Fruit fly (Drosophila melanogaster): ENCODE results near the gene Pldn.

The Pldn gene

DNA sequence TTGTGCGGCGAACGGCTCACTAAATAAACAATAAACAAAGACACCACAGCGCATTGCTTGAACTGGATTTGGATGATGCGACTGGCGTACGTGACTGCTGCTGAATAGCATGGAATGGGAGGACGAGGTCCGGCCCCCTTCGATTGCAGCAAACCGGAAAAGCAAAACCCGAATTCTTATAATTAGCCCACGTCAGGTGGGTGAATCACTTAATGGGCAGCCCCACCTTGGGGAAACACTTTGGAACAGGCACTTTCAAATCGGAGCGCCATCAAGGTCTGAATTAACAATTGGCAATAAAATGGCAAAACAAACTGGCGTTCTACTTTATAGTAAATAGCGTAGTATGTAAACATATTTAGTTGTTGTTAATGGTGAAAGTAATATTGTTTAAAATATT is 4.6 kb upstream of the Pldn start:
- TF ChIP-seq Eip74EF (GFP tag; optimal IDR thresholded peaks at IDR 0.05) (peak in 1 of 2 experiments; percentile 94), gem (tag; optimal IDR thresholded peaks at IDR 0.05) (no peak), CG16815 (GFP tag; optimal IDR thresholded peaks at IDR 0.05) (no peak), rib (GFP tag; IDR thresholded peaks at IDR 0.05) (peak; percentile 48; the same call in 1 of the 2 replicates)

DNA sequence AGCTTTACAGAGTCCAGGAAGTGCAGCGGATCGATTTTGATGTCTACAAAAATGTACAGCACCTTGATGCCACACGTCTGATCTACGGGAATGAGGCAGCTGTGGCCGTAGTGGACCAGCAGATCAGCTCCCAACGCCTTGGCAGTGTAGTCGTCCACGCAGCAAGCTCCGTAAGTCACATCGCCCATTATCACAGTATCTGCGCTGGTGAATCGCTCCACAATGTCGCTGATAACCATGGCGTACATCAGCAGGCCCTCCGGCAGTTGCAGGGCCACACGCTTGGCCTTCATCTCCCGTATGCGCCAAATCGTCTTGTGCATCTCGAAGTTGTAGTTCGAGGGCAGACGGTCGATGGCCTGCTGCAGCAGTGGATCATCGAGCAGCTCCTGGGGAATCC is 3.9 kb upstream of the Pldn start:
- TF ChIP-seq Med (GFP tag) (peak; percentile 63), CG8478 (optimal IDR thresholded peaks at IDR 0.05) (peak; percentile 82), Myb (GFP tag; optimal IDR thresholded peaks at IDR 0.05) (no peak), ken (GFP tag; IDR thresholded peaks at IDR 0.05) (0 out of 3 replicates have a peak, but pooled peaks have one; percentile 33), NC2β (GFP tag; optimal IDR thresholded peaks at IDR 0.05) (no peak), Ets65A (GFP tag) (peak; percentile 23)

- no peak for TF ChIP-seq Oaz (GFP tag; IDR thresholded peaks at IDR 0.05)
- TF ChIP-seq luna (GFP tag; optimal IDR thresholded peaks at IDR 0.05) = no peak
- no peak for TF ChIP-seq CG1602 (GFP tag; optimal IDR thresholded peaks at IDR 0.05)
- TF ChIP-seq zfh1 (GFP tag; IDR thresholded peaks at IDR 0.05) = peak; percentile 8; the same call in 1 of the 3 replicates
- 0 out of 2 replicates have a peak, but pooled peaks have one; percentile 31 for TF ChIP-seq amos (GFP tag; IDR thresholded peaks at IDR 0.05; ENCODE audit: partially characterized antibody)
- TF ChIP-seq schlank (tag; optimal IDR thresholded peaks at IDR 0.05) = no peak
- TF ChIP-seq CG6791 (GFP tag; IDR thresholded peaks at IDR 0.05; ENCODE audit: partially characterized antibody) = 0 out of 3 replicates have a peak, but pooled peaks have one; percentile 45
- peak; percentile 11 for TF ChIP-seq Neu2 (GFP tag; optimal IDR thresholded peaks at IDR 0.05; ENCODE audit: borderline replicate concordance)
- peak in 1 of 2 experiments; percentile 25 for TF ChIP-seq tll (GFP tag; optimal IDR thresholded peaks at IDR 0.05)
- no peak for TF ChIP-seq gfzf (GFP tag; optimal IDR thresholded peaks at IDR 0.05)
- 0 out of 2 replicates have a peak, but pooled peaks have one; percentile 15 for TF ChIP-seq sob (GFP tag; IDR thresholded peaks at IDR 0.05)
- TF ChIP-seq chm (GFP tag; IDR thresholded peaks at IDR 0.05) = 0 out of 2 replicates have a peak, but pooled peaks have one; percentile 28
- peak; percentile 11; the same call in 1 of the 3 replicates for TF ChIP-seq vnd (GFP tag; IDR thresholded peaks at IDR 0.05; ENCODE audit: partially characterized antibody)
- TF ChIP-seq Side (GFP tag; optimal IDR thresholded peaks at IDR 0.05) = no peak
- peak; percentile 99 for TF ChIP-seq zen (tag; optimal IDR thresholded peaks at IDR 0.05)
- TF ChIP-seq ERR (GFP tag; optimal IDR thresholded peaks at IDR 0.05) = no peak
Measured at dm6 chr3L:11692853-11693252, 1.7 kb upstream of the Pldn start.

- peak; percentile 25 for TF ChIP-seq Nf-YB (GFP tag; optimal IDR thresholded peaks at IDR 0.05)
- peak; percentile 84 for TF ChIP-seq Vsx1 (GFP tag; optimal IDR thresholded peaks at IDR 0.05)
- TF ChIP-seq pita (GFP tag; optimal IDR thresholded peaks at IDR 0.05) = no peak
- TF ChIP-seq Nf-YC (tag; optimal IDR thresholded peaks at IDR 0.05) = peak; percentile 30
- TF ChIP-seq Atf6 (GFP tag; IDR thresholded peaks at IDR 0.05) = 0 out of 2 replicates have a peak, but pooled peaks have one; percentile 23
- no peak for TF ChIP-seq nau (GFP tag; optimal IDR thresholded peaks at IDR 0.05)
- TF ChIP-seq mirr (GFP tag; optimal IDR thresholded peaks at IDR 0.05) = peak; percentile 93
- TF ChIP-seq sd (tag; optimal IDR thresholded peaks at IDR 0.05) = peak; percentile 48
- TF ChIP-seq Antp (GFP tag; optimal IDR thresholded peaks at IDR 0.05) = no peak
- TF ChIP-seq CG4617 (GFP tag; optimal IDR thresholded peaks at IDR 0.05; ENCODE audit: borderline replicate concordance) = no peak
- TF ChIP-seq grn (GFP tag; optimal IDR thresholded peaks at IDR 0.05) = peak; percentile 87
- TF ChIP-seq CG18599 (GFP tag; optimal IDR thresholded peaks at IDR 0.05) = peak; percentile 40
- TF ChIP-seq CG10543 (GFP tag; optimal IDR thresholded peaks at IDR 0.05) = peak; percentile 19
- no peak for TF ChIP-seq CG12236 (GFP tag; optimal IDR thresholded peaks at IDR 0.05)
- peak; percentile 41 for TF ChIP-seq sug (tag; optimal IDR thresholded peaks at IDR 0.05)
- no peak for TF ChIP-seq tio (GFP tag; optimal IDR thresholded peaks at IDR 0.05)
- TF ChIP-seq stc (GFP tag; IDR thresholded peaks at IDR 0.05) = 0 out of 2 replicates have a peak, but pooled peaks have one; percentile 12
- TF ChIP-seq CG34376 (GFP tag; optimal IDR thresholded peaks at IDR 0.05) = peak; percentile 74
- TF ChIP-seq exex (tag; optimal IDR thresholded peaks at IDR 0.05) = peak; percentile 98
Measured at dm6 chr3L:11689832-11690602, 1.2 kb downstream of the Pldn start.

All from whole organism, embryonic.